Worm (Caenorhabditis elegans): ENCODE measurements around the gene nhr-149.

DNA sequence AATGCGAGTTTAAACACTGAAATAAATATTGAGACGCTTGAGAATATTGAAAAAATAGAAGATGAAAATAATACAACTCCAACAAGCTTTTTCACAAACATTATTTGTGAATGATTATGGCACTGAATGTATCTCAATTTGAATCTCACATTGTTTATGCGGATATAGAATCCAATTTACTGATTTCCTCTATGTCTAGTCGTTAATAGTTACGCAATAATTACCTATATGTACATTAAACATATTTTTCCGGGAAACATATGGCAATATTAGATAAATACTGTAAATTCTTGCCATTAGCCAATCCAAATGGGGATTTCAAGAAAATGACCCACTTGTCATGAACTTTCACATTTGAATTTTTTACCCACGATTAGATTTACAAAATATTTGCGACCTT lies 45.9 kb upstream of the nhr-149 start, which contains the start of gene srx-9:
- no peak for TF ChIP-seq T22C8.4 (GFP tag; IDR thresholded peaks at IDR 0.05)
- no peak for TF ChIP-seq klf-2 (GFP tag; conservative IDR thresholded peaks at IDR 0.05)
- TF ChIP-seq ztf-29 (GFP tag; IDR thresholded peaks at IDR 0.05), result no peak
- no peak for TF ChIP-seq cog-1 (tag; optimal IDR thresholded peaks at IDR 0.05)
- TF ChIP-seq flt-1 (GFP tag; IDR thresholded peaks at IDR 0.05), result no peak
- TF ChIP-seq ref-1 (GFP tag; conservative IDR thresholded peaks at IDR 0.05), result no peak
- TF ChIP-seq med-1 (GFP tag; optimal IDR thresholded peaks at IDR 0.05; ENCODE audit: insufficient read depth), result no peak
- TF ChIP-seq tab-1 (GFP tag; IDR thresholded peaks at IDR 0.05), result no peak
- TF ChIP-seq ztf-23 (GFP tag; IDR thresholded peaks at IDR 0.05), result no peak

All from whole organism, midembryonic.